Worm (Caenorhabditis elegans) whole organism, young adult: ENCODE data around the gene srsx-11.

Source experiments
- F22D6.2 ChIP-seq: sonication (generic microtip); optimal IDR thresholded peaks from 2 replicates; lab custom pipeline; 2016; ENCODE audit warnings: mild to moderate bottlenecking, missing genetic modification characterization, missing compliant biosample characterization
- F33H1.4 ChIP-seq: fragments of 200-800 bp; sonication (Bioruptor generic); IDR thresholded peaks from 2 replicates; pipeline ENCODE4 v1.3.6; 2022; ENCODE audit warnings: missing genetic modification reagents, missing genetic modification characterization, missing compliant biosample characterization
- F55B11.4 ChIP-seq: sonication (generic microtip); optimal IDR thresholded peaks from 2 replicates; lab custom pipeline; 2016; ENCODE audit warnings: missing compliant biosample characterization, missing genetic modification characterization, borderline replicate concordance; ENCODE audit not compliant: insufficient read depth
- F57A8.1 ChIP-seq: fragments of 200-800 bp; sonication (Bioruptor generic); optimal IDR thresholded peaks from 2 replicates; lab custom pipeline; 2018; ENCODE audit warnings: mild to moderate bottlenecking, missing genetic modification characterization, moderate library complexity, missing compliant biosample characterization
- T26A5.8 ChIP-seq: sonication (generic microtip); optimal IDR thresholded peaks from 2 replicates; lab custom pipeline; 2016; ENCODE audit warnings: missing genetic modification characterization, missing compliant biosample characterization
- Y56A3A.18 ChIP-seq: fragments of 200-800 bp; sonication (Bioruptor generic); IDR thresholded peaks from 2 replicates; pipeline ENCODE4 v1.3.6; 2022; ENCODE audit warnings: missing genetic modification reagents, missing genetic modification characterization, missing compliant biosample characterization
- aptf-2 ChIP-seq: fragments of 200-800 bp; sonication (Bioruptor generic); conservative IDR thresholded peaks from 2 replicates; pipeline ENCODE4 v1.3.6; 2022; ENCODE audit warnings: missing genetic modification reagents, missing genetic modification characterization, missing compliant biosample characterization
- attf-5 ChIP-seq: fragments of 200-800 bp; sonication (Bioruptor generic); optimal IDR thresholded peaks from 2 replicates; lab custom pipeline; 2018; ENCODE audit warnings: mild to moderate bottlenecking, missing genetic modification characterization, missing compliant biosample characterization
- bed-1 ChIP-seq: fragments of 200-800 bp; sonication (Bioruptor generic); IDR thresholded peaks from 2 replicates; pipeline ENCODE4 v1.3.6; 2022; ENCODE audit warnings: missing genetic modification reagents, missing genetic modification characterization, missing compliant biosample characterization
- cebp-1 ChIP-seq, 2 experiments: fragments of 200-800 bp in 1 of 2; sonication (Bioruptor generic) in 1 of 2; sonication (generic microtip) in 1 of 2; IDR thresholded peaks in 1 of 2; optimal IDR thresholded peaks in 1 of 2; 2 replicates each; pipeline versions ENCODE4 v1.3.6 to Lab custom; 2017 to 2022; ENCODE audit warnings: missing compliant biosample characterization in 2 of 2, missing genetic modification characterization in 2 of 2, mild to moderate bottlenecking in 1 of 2, missing genetic modification reagents in 1 of 2, moderate library complexity in 1 of 2
- ceh-27 ChIP-seq: fragments of 200-800 bp; sonication (Bioruptor generic); optimal IDR thresholded peaks from 2 replicates; lab custom pipeline; 2018; ENCODE audit warnings: mild to moderate bottlenecking, missing genetic modification characterization, moderate library complexity, missing compliant biosample characterization
- ceh-58 ChIP-seq: fragments of 200-800 bp; sonication (Bioruptor generic); IDR thresholded peaks from 2 replicates; pipeline ENCODE4 v1.3.6; 2022; ENCODE audit warnings: missing genetic modification characterization, missing compliant biosample characterization
- dox-1 ChIP-seq: fragments of 200-800 bp; sonication (Bioruptor generic); IDR thresholded peaks from 2 replicates; pipeline ENCODE4 v1.3.6; 2022; ENCODE audit warnings: missing genetic modification reagents, missing genetic modification characterization, missing compliant biosample characterization
- ets-4 ChIP-seq: fragments of 200-800 bp; sonication (Bioruptor generic); optimal IDR thresholded peaks from 2 replicates; lab custom pipeline; 2018; ENCODE audit warnings: mild to moderate bottlenecking, missing genetic modification characterization, missing compliant biosample characterization
- fkh-3 ChIP-seq: sonication (generic microtip); optimal IDR thresholded peaks from 2 replicates; lab custom pipeline; 2016; ENCODE audit warnings: mild to moderate bottlenecking, missing genetic modification characterization, missing compliant biosample characterization
- him-1 ChIP-seq: sonication (generic microtip); optimal IDR thresholded peaks from 2 replicates; lab custom pipeline; 2016; ENCODE audit warnings: missing genotype, missing genetic modification reagents, missing genetic modification characterization, missing compliant biosample characterization
- hlh-26 ChIP-seq: fragments of 200-800 bp; sonication (Bioruptor generic); conservative IDR thresholded peaks from 2 replicates; pipeline ENCODE4 v1.3.6; 2022; ENCODE audit warnings: missing genetic modification reagents, missing genetic modification characterization, missing compliant biosample characterization
- hrde-1 ChIP-seq: sonication (generic microtip); optimal IDR thresholded peaks from 2 replicates; lab custom pipeline; 2016; ENCODE audit warnings: missing genetic modification characterization, mild to moderate bottlenecking, missing compliant biosample characterization, moderate library complexity, missing genotype, missing genetic modification reagents, borderline replicate concordance
- lin-40 ChIP-seq: sonication (generic microtip); optimal IDR thresholded peaks from 2 replicates; lab custom pipeline; 2016; ENCODE audit warnings: missing genetic modification characterization, mild to moderate bottlenecking, missing compliant biosample characterization, missing genotype, missing genetic modification reagents
- lir-1 ChIP-seq: fragments of 200-800 bp; sonication (Bioruptor generic); conservative IDR thresholded peaks from 2 replicates; pipeline ENCODE4 v1.3.6; 2022; ENCODE audit warnings: missing genetic modification reagents, missing genetic modification characterization, missing compliant biosample characterization
- lsl-1 ChIP-seq: fragments of 200-800 bp; sonication (Bioruptor generic); optimal IDR thresholded peaks from 2 replicates; lab custom pipeline; 2018; ENCODE audit warnings: mild to moderate bottlenecking, missing genetic modification characterization, moderate library complexity, missing compliant biosample characterization
- madf-3 ChIP-seq: fragments of 200-800 bp; sonication (Bioruptor generic); IDR thresholded peaks from 2 replicates; pipeline ENCODE4 v1.3.6; 2022; ENCODE audit warnings: missing genetic modification reagents, missing genetic modification characterization, missing compliant biosample characterization
- mcd-1 ChIP-seq: fragments of 200-800 bp; sonication (Bioruptor generic); IDR thresholded peaks from 2 replicates; pipeline ENCODE4 v1.3.6; 2022; ENCODE audit warnings: missing genetic modification reagents, missing genetic modification characterization, missing compliant biosample characterization
- mel-28 ChIP-seq: sonication (generic microtip); optimal IDR thresholded peaks from 2 replicates; lab custom pipeline; 2016; ENCODE audit warnings: borderline replicate concordance, mild to moderate bottlenecking, missing genetic modification characterization, missing compliant biosample characterization
- nfya-2 ChIP-seq: fragments of 200-800 bp; sonication (Bioruptor generic); IDR thresholded peaks from 2 replicates; pipeline ENCODE4 v1.3.6; 2022; ENCODE audit warnings: missing genetic modification reagents, missing genetic modification characterization, missing compliant biosample characterization
- nhr-80 ChIP-seq: sonication (generic microtip); optimal IDR thresholded peaks from 2 replicates; lab custom pipeline; 2016; ENCODE audit warnings: missing genetic modification characterization, missing compliant biosample characterization
- pbrm-1 ChIP-seq: fragments of 200-800 bp; sonication (Bioruptor generic); IDR thresholded peaks from 2 replicates; pipeline ENCODE4 v1.3.6; 2022; ENCODE audit warnings: missing genetic modification reagents, missing genetic modification characterization, missing compliant biosample characterization
- sdz-38 ChIP-seq: sonication (generic microtip); optimal IDR thresholded peaks from 2 replicates; lab custom pipeline; 2016; ENCODE audit warnings: missing genotype, missing genetic modification characterization, missing compliant biosample characterization
- somi-1 ChIP-seq: fragments of 200-800 bp; sonication (Bioruptor generic); optimal IDR thresholded peaks from 2 replicates; lab custom pipeline; 2018; ENCODE audit warnings: mild to moderate bottlenecking, missing genetic modification characterization, missing compliant biosample characterization
- sptf-2 ChIP-seq: fragments of 200-800 bp; sonication (Bioruptor generic); optimal IDR thresholded peaks from 2 replicates; lab custom pipeline; 2018; ENCODE audit warnings: mild to moderate bottlenecking, missing genetic modification characterization, missing compliant biosample characterization
- unc-62 ChIP-seq: fragments of 150-350 bp; optimal IDR thresholded peaks from 2 replicates; lab custom pipeline; 2014; ENCODE audit warnings: missing biosample characterization, missing genetic modification reagents, missing genetic modification characterization
- zfh-2 ChIP-seq: fragments of 200-800 bp; sonication (Bioruptor generic); conservative IDR thresholded peaks from 2 replicates; pipeline ENCODE4 v1.3.6; 2022; ENCODE audit warnings: missing genetic modification reagents, missing genetic modification characterization, missing compliant biosample characterization
- zim-3 ChIP-seq: sonication (generic microtip); optimal IDR thresholded peaks from 2 replicates; lab custom pipeline; 2017; ENCODE audit warnings: mild to moderate bottlenecking, missing genetic modification characterization, moderate library complexity, missing compliant biosample characterization
- ztf-22 ChIP-seq: fragments of 200-800 bp; sonication (Bioruptor generic); optimal IDR thresholded peaks from 2 replicates; lab custom pipeline; 2018; ENCODE audit warnings: mild to moderate bottlenecking, missing genetic modification characterization, moderate library complexity, missing compliant biosample characterization
- ztf-6 ChIP-seq: fragments of 200-800 bp; sonication (Bioruptor generic); IDR thresholded peaks from 2 replicates; pipeline ENCODE4 v1.3.6; 2022; ENCODE audit warnings: missing genetic modification reagents, missing genetic modification characterization, missing compliant biosample characterization

srsx-11 gene

DNA sequence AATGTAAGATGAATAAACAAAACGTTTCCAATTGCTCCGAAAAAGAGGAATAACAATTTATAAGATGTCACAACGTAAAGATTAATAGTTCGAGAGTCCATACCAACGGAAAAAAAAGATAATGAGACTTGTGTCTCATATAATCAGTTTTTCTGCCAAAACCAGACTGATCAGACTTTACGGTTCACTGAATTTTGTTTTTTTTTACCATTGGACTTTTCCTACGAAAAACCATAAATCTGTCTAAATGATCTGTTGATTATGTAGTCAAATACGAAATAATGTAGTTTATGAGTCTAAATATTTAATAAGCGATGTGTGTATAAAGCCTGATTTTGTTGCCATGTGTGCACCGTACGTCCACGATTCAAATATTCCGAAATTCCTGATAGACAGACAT is at the start of gene srsx-11:
Gene srsx-11, minus strand, starts transcription at position 101 of the 400 bp plus-strand sequence.
- no peak for TF ChIP-seq bed-1
- no peak for TF ChIP-seq sptf-2 (GFP tag; lab: Kevin White, UChicago)
- TF ChIP-seq zfh-2 (GFP tag; lab: Robert Waterston, UW): no peak
- no peak for TF ChIP-seq lin-40
- TF ChIP-seq F22D6.2: no peak
- TF ChIP-seq lsl-1 (GFP tag; lab: Kevin White, UChicago): no peak
- no peak for TF ChIP-seq F57A8.1 (GFP tag; lab: Kevin White, UChicago)
- TF ChIP-seq nfya-2: no peak
- TF ChIP-seq somi-1: no peak
- no peak for TF ChIP-seq hlh-26 (GFP tag; lab: Robert Waterston, UW)
- no peak for TF ChIP-seq ceh-58 (GFP tag; lab: Robert Waterston, UW)
- TF ChIP-seq F33H1.4 (GFP tag; lab: Robert Waterston, UW): no peak
- no peak for TF ChIP-seq Y56A3A.18 (GFP tag; lab: Robert Waterston, UW)
- TF ChIP-seq ztf-22: no peak
- TF ChIP-seq sdz-38: no peak
- no peak for TF ChIP-seq ceh-27
- no peak for TF ChIP-seq unc-62 (GFP tag; lab: Kevin White, UChicago)
- no peak for TF ChIP-seq him-1 (tag; lab: Kevin White, UChicago)
- TF ChIP-seq lir-1 (GFP tag; lab: Robert Waterston, UW): no peak
- TF ChIP-seq hrde-1 (tag; lab: Kevin White, UChicago): no peak

ce11 chrV:5027640-5028039 is 48.7 kb upstream of the srsx-11 start, which contains the start of gene cpt-4:
Gene cpt-4, minus strand, starts transcription at chrV:5027723.
- no peak for TF ChIP-seq T26A5.8 (tag; lab: Kevin White, UChicago)
- TF ChIP-seq dox-1 (GFP tag; lab: Robert Waterston, UW): peak; percentile 55
- TF ChIP-seq ets-4 (GFP tag; lab: Kevin White, UChicago): peak; percentile 17
- TF ChIP-seq nhr-80: peak; percentile 84
- TF ChIP-seq mcd-1 (GFP tag; lab: Robert Waterston, UW): no peak
- TF ChIP-seq cebp-1 (GFP tag; IDR thresholded peaks at IDR 0.05; lab: Robert Waterston, UW): no peak
- peak; percentile 5 for TF ChIP-seq cebp-1 (tag; optimal IDR thresholded peaks at IDR 0.05; lab: Kevin White, UChicago)
- TF ChIP-seq aptf-2 (GFP tag; lab: Robert Waterston, UW): no peak

ce11 chrV:5026438-5026837 is 47.5 kb upstream of the srsx-11 start:
- no peak for TF ChIP-seq fkh-3 (tag; lab: Kevin White, UChicago)
- no peak for TF ChIP-seq zim-3 (tag; lab: Kevin White, UChicago)
- TF ChIP-seq dox-1 (GFP tag; lab: Robert Waterston, UW): peak; percentile 46; the same call in 1 of the 2 replicates
- no peak for TF ChIP-seq ztf-6 (GFP tag; lab: Robert Waterston, UW)
- no peak for TF ChIP-seq madf-3 (GFP tag; lab: Robert Waterston, UW)
- TF ChIP-seq nfya-2: no peak
- TF ChIP-seq bed-1: no peak
- TF ChIP-seq pbrm-1 (GFP tag; lab: Robert Waterston, UW): no peak
- peak; percentile 32 for TF ChIP-seq unc-62 (GFP tag; lab: Kevin White, UChicago)
- TF ChIP-seq attf-5 (GFP tag; lab: Kevin White, UChicago): no peak
- TF ChIP-seq mel-28 (tag; lab: Kevin White, UChicago): no peak
- TF ChIP-seq F55B11.4 (tag; lab: Kevin White, UChicago): no peak
- peak; percentile 73 for TF ChIP-seq nhr-80
